Fruit fly (Drosophila melanogaster): ENCODE measurements around the gene para.
A peak's percentile ranks its signal among the peaks of the same experiment; 100 is the strongest.

The para gene

dm6 chrX:16553542-16554182, 20.8 kb upstream of the para start, which contains the start of gene Arp2 (continued):
- TF ChIP-seq Dip3 (GFP tag; optimal IDR thresholded peaks at IDR 0.05): no peak
- TF ChIP-seq CG9797 (GFP tag; optimal IDR thresholded peaks at IDR 0.05): peak; percentile 49
- no peak for TF ChIP-seq CG17186 (GFP tag; optimal IDR thresholded peaks at IDR 0.05)
- TF ChIP-seq CG13624 (GFP tag; optimal IDR thresholded peaks at IDR 0.05): no peak
- no peak for TF ChIP-seq mam (GFP tag; optimal IDR thresholded peaks at IDR 0.05)
- peak; percentile 69; the same call in 2 of the 3 replicates for TF ChIP-seq CG6791 (GFP tag; IDR thresholded peaks at IDR 0.05; ENCODE audit: partially characterized antibody)
- TF ChIP-seq amos (GFP tag; IDR thresholded peaks at IDR 0.05; ENCODE audit: partially characterized antibody): peak; percentile 72; the same call in 1 of the 2 replicates
- TF ChIP-seq cwo (GFP tag; optimal IDR thresholded peaks at IDR 0.05): no peak
- TF ChIP-seq sens (GFP tag): peak; percentile 79
- peak; percentile 35 for TF ChIP-seq CG30020 (tag; optimal IDR thresholded peaks at IDR 0.05)
- peak; percentile 12 for TF ChIP-seq CG2712 (tag; optimal IDR thresholded peaks at IDR 0.05)
- no peak for TF ChIP-seq prd (optimal IDR thresholded peaks at IDR 0.05)
- TF ChIP-seq prd (GFP tag; IDR thresholded peaks at IDR 0.05): no peak
- TF ChIP-seq CG11695 (GFP tag; IDR thresholded peaks at IDR 0.05): no peak
- TF ChIP-seq pita (GFP tag; optimal IDR thresholded peaks at IDR 0.05): no peak
- TF ChIP-seq corto (GFP tag; optimal IDR thresholded peaks at IDR 0.05): no peak
- TF ChIP-seq bigmax (GFP tag; optimal IDR thresholded peaks at IDR 0.05): no peak
- peak; percentile 26; the same call in 1 of the 2 replicates for TF ChIP-seq tna (GFP tag; IDR thresholded peaks at IDR 0.05; ENCODE audit: partially characterized antibody)
- no peak for TF ChIP-seq HHEX (GFP tag; optimal IDR thresholded peaks at IDR 0.05)
- TF ChIP-seq nerfin-2 (GFP tag; IDR thresholded peaks at IDR 0.05; ENCODE audit: partially characterized antibody): 0 out of 2 replicates have a peak, but pooled peaks have one; percentile 25
- TF ChIP-seq HLH4C (GFP tag; IDR thresholded peaks at IDR 0.05; ENCODE audit: partially characterized antibody): peak; percentile 59; the same call in 1 of the 3 replicates
- TF ChIP-seq run (tag; optimal IDR thresholded peaks at IDR 0.05): no peak
- TF ChIP-seq CG10267 (tag; optimal IDR thresholded peaks at IDR 0.05): peak; percentile 11
- TF ChIP-seq Sry-δ (GFP tag; optimal IDR thresholded peaks at IDR 0.05): peak; percentile 35
- TF ChIP-seq Atf6 (GFP tag; IDR thresholded peaks at IDR 0.05): no peak
- no peak for TF ChIP-seq Mad (GFP tag; optimal IDR thresholded peaks at IDR 0.05)
- no peak for TF ChIP-seq ATbp (GFP tag; optimal IDR thresholded peaks at IDR 0.05)
- TF ChIP-seq slp2 (GFP tag; optimal IDR thresholded peaks at IDR 0.05): no peak
- peak; percentile 85 for TF ChIP-seq CG2116 (GFP tag; optimal IDR thresholded peaks at IDR 0.05)
- peak; percentile 2 for TF ChIP-seq CG11504 (tag; optimal IDR thresholded peaks at IDR 0.05)
- TF ChIP-seq Doc3 (GFP tag; IDR thresholded peaks at IDR 0.05; ENCODE audit: partially characterized antibody): peak; percentile 63; the same call in 2 of the 3 replicates
- TF ChIP-seq CG15514 (GFP tag; optimal IDR thresholded peaks at IDR 0.05): peak; percentile 41
- TF ChIP-seq bbx (GFP tag; IDR thresholded peaks at IDR 0.05; ENCODE audit: partially characterized antibody): peak; percentile 65
- TF ChIP-seq MESR4 (GFP tag; optimal IDR thresholded peaks at IDR 0.05): peak; percentile 36
- 0 out of 3 replicates have a peak, but pooled peaks have one; percentile 12 for TF ChIP-seq ci (GFP tag; IDR thresholded peaks at IDR 0.05)
- peak; percentile 80 for TF ChIP-seq Scr (GFP tag; IDR thresholded peaks at IDR 0.05; ENCODE audit: partially characterized antibody)
- TF ChIP-seq Ets97D (GFP tag; optimal IDR thresholded peaks at IDR 0.05): no peak
- TF ChIP-seq D19A (tag; optimal IDR thresholded peaks at IDR 0.05): peak; percentile 3
- no peak for TF ChIP-seq CG43689 (GFP tag; IDR thresholded peaks at IDR 0.05)
- TF ChIP-seq CG7963 (GFP tag; IDR thresholded peaks at IDR 0.05; ENCODE audit: partially characterized antibody): peak; percentile 42; the same call in 1 of the 3 replicates
- TF ChIP-seq CG4617 (GFP tag; optimal IDR thresholded peaks at IDR 0.05; ENCODE audit: borderline replicate concordance): peak; percentile 2
- no peak for TF ChIP-seq chn (GFP tag; optimal IDR thresholded peaks at IDR 0.05)
- peak; percentile 74 for TF ChIP-seq unc-4 (GFP tag; IDR thresholded peaks at IDR 0.05; ENCODE audit: partially characterized antibody)
- 0 out of 2 replicates have a peak, but pooled peaks have one; percentile 3 for TF ChIP-seq CG42726 (GFP tag; IDR thresholded peaks at IDR 0.05; ENCODE audit: partially characterized antibody)
- no peak for TF ChIP-seq fd102C (GFP tag; optimal IDR thresholded peaks at IDR 0.05)
- no peak for TF ChIP-seq row (GFP tag; IDR thresholded peaks at IDR 0.05)
- no peak for TF ChIP-seq CG15601 (tag; optimal IDR thresholded peaks at IDR 0.05)
- no peak for TF ChIP-seq CG12104 (GFP tag; optimal IDR thresholded peaks at IDR 0.05)

Data from whole organism, embryonic.